Fruit fly (Drosophila melanogaster): ENCODE results near the gene CG32266.

CG32266 gene

DNA sequence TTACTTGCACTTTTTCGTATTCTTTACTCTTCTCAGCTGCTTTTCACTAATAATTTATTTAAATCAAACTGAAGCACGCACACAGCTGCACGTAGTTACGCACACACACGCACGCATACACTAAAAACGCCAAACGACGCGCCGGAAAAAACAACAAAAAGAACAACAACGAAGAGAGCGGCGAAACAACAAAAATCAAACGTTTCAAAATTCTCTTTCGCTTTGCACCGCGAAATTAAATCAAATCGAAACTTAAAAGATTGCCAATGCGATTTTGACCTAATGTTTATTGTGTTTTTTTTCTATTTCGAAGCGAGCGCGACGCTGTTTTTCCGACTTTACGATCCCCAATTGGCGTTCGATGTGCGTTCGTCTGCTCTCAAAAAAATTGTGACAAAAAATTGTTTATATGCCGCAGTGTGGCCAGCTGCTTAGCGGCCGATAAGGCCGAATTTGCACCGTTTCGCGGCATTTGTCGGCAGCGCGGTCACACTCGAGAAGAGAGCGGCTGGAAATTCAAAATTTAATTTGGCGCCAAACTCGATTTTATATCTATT, 2.9 kb upstream of the CG32266 start:
- TF ChIP-seq Rx (GFP tag; IDR thresholded peaks at IDR 0.05), result no peak
- TF ChIP-seq cas (GFP tag; IDR thresholded peaks at IDR 0.05), result no peak
- TF ChIP-seq CG12391 (tag; optimal IDR thresholded peaks at IDR 0.05), result peak; percentile 52
- TF ChIP-seq dmrt11E (tag; optimal IDR thresholded peaks at IDR 0.05), result no peak
- no peak for TF ChIP-seq CG10565 (GFP tag; optimal IDR thresholded peaks at IDR 0.05)
- TF ChIP-seq disco-r (GFP tag; optimal IDR thresholded peaks at IDR 0.05), result peak; percentile 63
- no peak for TF ChIP-seq CG18599 (GFP tag; optimal IDR thresholded peaks at IDR 0.05)
- peak; percentile 32 for TF ChIP-seq CG2712 (tag; optimal IDR thresholded peaks at IDR 0.05)
- no peak for TF ChIP-seq wor (GFP tag; IDR thresholded peaks at IDR 0.05)
- no peak for TF ChIP-seq CG4424 (GFP tag; optimal IDR thresholded peaks at IDR 0.05)
- no peak for TF ChIP-seq CG18764 (GFP tag; optimal IDR thresholded peaks at IDR 0.05)
- TF ChIP-seq CG13296 (GFP tag; optimal IDR thresholded peaks at IDR 0.05), result peak; percentile 51
- TF ChIP-seq ftz-f1 (GFP tag; optimal IDR thresholded peaks at IDR 0.05), result no peak
- TF ChIP-seq CG17186 (GFP tag; optimal IDR thresholded peaks at IDR 0.05), result peak; percentile 51
- TF ChIP-seq CG7963 (GFP tag; IDR thresholded peaks at IDR 0.05; ENCODE audit: partially characterized antibody), result no peak
- TF ChIP-seq Meics (GFP tag; optimal IDR thresholded peaks at IDR 0.05), result peak; percentile 9
- TF ChIP-seq CG3281 (GFP tag; optimal IDR thresholded peaks at IDR 0.05), result peak; percentile 29
- no peak for TF ChIP-seq jumu (GFP tag; optimal IDR thresholded peaks at IDR 0.05)
- TF ChIP-seq CG11085 (GFP tag; IDR thresholded peaks at IDR 0.05), result no peak
- no peak for TF ChIP-seq da (GFP tag; optimal IDR thresholded peaks at IDR 0.05)
- TF ChIP-seq CG12219 (GFP tag; optimal IDR thresholded peaks at IDR 0.05), result no peak
- no peak for TF ChIP-seq phol (tag; optimal IDR thresholded peaks at IDR 0.05)
- TF ChIP-seq mld (GFP tag; IDR thresholded peaks at IDR 0.05; ENCODE audit: partially characterized antibody), result no peak
- TF ChIP-seq sr (GFP tag; IDR thresholded peaks at IDR 0.05), result no peak
- TF ChIP-seq mam (GFP tag; optimal IDR thresholded peaks at IDR 0.05), result no peak
- TF ChIP-seq chn (GFP tag; optimal IDR thresholded peaks at IDR 0.05), result no peak
- 0 out of 2 replicates have a peak, but pooled peaks have one; percentile 22 for TF ChIP-seq CG32772 (GFP tag; IDR thresholded peaks at IDR 0.05)
- peak; percentile 22 for TF ChIP-seq Nf-YC (tag; optimal IDR thresholded peaks at IDR 0.05)
- no peak; the same call in 1 of the 2 replicates for TF ChIP-seq Dref (GFP tag; IDR thresholded peaks at IDR 0.05)
- TF ChIP-seq croc (GFP tag; conservative IDR thresholded peaks at IDR 0.05), result no peak
- TF ChIP-seq luna (GFP tag; optimal IDR thresholded peaks at IDR 0.05), result no peak
- peak; percentile 48 for TF ChIP-seq BEAF-32 (GFP tag; optimal IDR thresholded peaks at IDR 0.05)
- TF ChIP-seq CG10431 (GFP tag; optimal IDR thresholded peaks at IDR 0.05), result peak; percentile 61
- TF ChIP-seq Abd-B (GFP tag; optimal IDR thresholded peaks at IDR 0.05), result peak; percentile 29
- no peak for TF ChIP-seq CG8478 (optimal IDR thresholded peaks at IDR 0.05)
- TF ChIP-seq CG6765 (GFP tag; optimal IDR thresholded peaks at IDR 0.05), result no peak
- TF ChIP-seq CG4328 (GFP tag; optimal IDR thresholded peaks at IDR 0.05), result no peak
- TF ChIP-seq sd (tag; optimal IDR thresholded peaks at IDR 0.05), result no peak
- peak; percentile 55 for TF ChIP-seq trem (tag; optimal IDR thresholded peaks at IDR 0.05)
- no peak for TF ChIP-seq Doc3 (GFP tag; IDR thresholded peaks at IDR 0.05; ENCODE audit: partially characterized antibody)
- peak; percentile 55; the same call in 1 of the 2 replicates for TF ChIP-seq amos (GFP tag; IDR thresholded peaks at IDR 0.05; ENCODE audit: partially characterized antibody)
- no peak for TF ChIP-seq ind (GFP tag; optimal IDR thresholded peaks at IDR 0.05)
- peak; percentile 6 for TF ChIP-seq fd3F (GFP tag; optimal IDR thresholded peaks at IDR 0.05)
- no peak for TF ChIP-seq psq (GFP tag; optimal IDR thresholded peaks at IDR 0.05)
- no peak for TF ChIP-seq sc (optimal IDR thresholded peaks at IDR 0.05)
- no peak for TF ChIP-seq sc (GFP tag; optimal IDR thresholded peaks at IDR 0.05)
- peak; percentile 38 for TF ChIP-seq nau (GFP tag; optimal IDR thresholded peaks at IDR 0.05)
- no peak for TF ChIP-seq CG2129 (GFP tag; IDR thresholded peaks at IDR 0.05; ENCODE audit: partially characterized antibody)
- peak; percentile 44 for TF ChIP-seq stwl (tag; optimal IDR thresholded peaks at IDR 0.05)
- no peak for TF ChIP-seq kay (GFP tag; optimal IDR thresholded peaks at IDR 0.05)

All from whole organism, embryonic.